Fruit fly (Drosophila melanogaster): Measurements from ENCODE around the gene CG3397.

CG3397 gene

DNA sequence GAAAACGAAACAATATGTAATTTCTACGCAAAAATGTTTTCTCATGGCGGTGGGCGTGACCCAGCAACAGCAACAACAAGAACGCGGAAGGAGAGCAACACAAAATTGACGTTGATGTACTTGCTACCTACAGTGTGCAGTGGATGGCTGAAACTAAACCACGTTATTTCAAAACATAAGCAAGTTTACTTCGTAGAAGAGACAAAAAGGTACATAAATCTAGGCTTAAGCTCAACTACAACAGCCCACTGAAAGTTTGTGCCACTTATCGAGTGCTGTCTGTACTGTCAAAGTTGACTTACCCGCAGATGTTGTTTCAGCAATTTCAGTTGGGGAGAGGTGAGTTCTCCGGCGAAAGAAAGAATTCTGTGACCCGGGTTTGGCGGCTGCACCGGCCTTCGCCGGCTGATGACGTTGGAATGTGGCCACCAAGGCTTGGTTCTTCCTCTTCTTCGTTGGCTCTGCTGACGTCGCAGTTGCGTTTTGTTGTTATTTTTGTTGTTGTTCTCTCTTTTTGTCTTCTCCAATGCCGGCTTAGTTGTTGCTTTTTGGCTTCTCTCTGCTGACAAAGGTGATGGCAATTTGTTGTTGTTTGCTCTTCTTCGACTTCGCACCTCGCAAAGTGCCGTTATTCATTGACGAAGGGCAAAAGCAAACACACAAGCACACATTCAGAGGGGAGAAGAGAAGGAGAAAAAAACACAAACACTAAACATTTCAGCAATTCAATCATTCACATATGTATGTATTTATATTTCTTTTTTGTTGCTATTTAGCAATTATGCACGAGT lies 37.1 kb downstream of the CG3397 start (continued):
- TF ChIP-seq Ada2b (GFP tag; IDR thresholded peaks at IDR 0.05) (0 out of 2 replicates have a peak, but pooled peaks have one; percentile 17), sqz (GFP tag; optimal IDR thresholded peaks at IDR 0.05) (peak; percentile 16), Sox102F (GFP tag; optimal IDR thresholded peaks at IDR 0.05) (peak; percentile 3), CG7839 (tag; optimal IDR thresholded peaks at IDR 0.05) (peak; percentile 34), sd (tag; optimal IDR thresholded peaks at IDR 0.05) (peak; percentile 74), Hmr (GFP tag; optimal IDR thresholded peaks at IDR 0.05) (peak; percentile 26), E2f2 (GFP tag; IDR thresholded peaks at IDR 0.05) (peak; percentile 7; the same call in 1 of the 2 replicates), ato (GFP tag; IDR thresholded peaks at IDR 0.05; ENCODE audit: partially characterized antibody) (no peak), tgo (GFP tag; IDR thresholded peaks at IDR 0.05) (0 out of 3 replicates have a peak, but pooled peaks have one; percentile 15), E2f1 (GFP tag; IDR thresholded peaks at IDR 0.05) (peak; percentile 42; the same call in 1 of the 2 replicates), sens (GFP tag) (peak; percentile 57), Hsf (GFP tag; optimal IDR thresholded peaks at IDR 0.05) (peak; percentile 6), dpn (GFP tag; optimal IDR thresholded peaks at IDR 0.05) (peak in 1 of 2 experiments; percentile 29), CG3281 (GFP tag; optimal IDR thresholded peaks at IDR 0.05) (peak; percentile 38), Antp (GFP tag; optimal IDR thresholded peaks at IDR 0.05) (peak; percentile 23), chm (GFP tag; IDR thresholded peaks at IDR 0.05) (no peak), chn (GFP tag; optimal IDR thresholded peaks at IDR 0.05) (peak; percentile 18), mam (GFP tag; optimal IDR thresholded peaks at IDR 0.05) (peak; percentile 7), Aef1 (GFP tag; IDR thresholded peaks at IDR 0.05) (peak; percentile 33; the same call in 2 of the 3 replicates), bcd (GFP tag; optimal IDR thresholded peaks at IDR 0.05) (peak; percentile 22), ind (GFP tag; optimal IDR thresholded peaks at IDR 0.05) (peak; percentile 19), bsh (GFP tag; optimal IDR thresholded peaks at IDR 0.05) (peak in 1 of 2 experiments; percentile 19), kni (GFP tag; optimal IDR thresholded peaks at IDR 0.05) (peak; percentile 46), CG2712 (tag; optimal IDR thresholded peaks at IDR 0.05) (no peak), CG32767 (GFP tag; IDR thresholded peaks at IDR 0.05) (0 out of 2 replicates have a peak, but pooled peaks have one; percentile 25), CG11504 (tag; optimal IDR thresholded peaks at IDR 0.05) (peak; percentile 29), CG11093 (GFP tag; IDR thresholded peaks at IDR 0.05) (no peak), tll (GFP tag; optimal IDR thresholded peaks at IDR 0.05) (peak in 1 of 2 experiments; percentile 86), grau (tag; optimal IDR thresholded peaks at IDR 0.05) (peak; percentile 84), oc (tag; optimal IDR thresholded peaks at IDR 0.05) (no peak), prd (optimal IDR thresholded peaks at IDR 0.05) (no peak), prd (GFP tag; IDR thresholded peaks at IDR 0.05) (peak; percentile 56; the same call in 2 of the 3 replicates), CG8290 (GFP tag; optimal IDR thresholded peaks at IDR 0.05) (no peak), CG8290 (tag; optimal IDR thresholded peaks at IDR 0.05) (peak in 1 of 2 experiments; percentile 73), CG1603 (tag; optimal IDR thresholded peaks at IDR 0.05) (peak; percentile 46), Rfx (GFP tag; IDR thresholded peaks at IDR 0.05) (peak; percentile 64), CG18599 (GFP tag; optimal IDR thresholded peaks at IDR 0.05) (peak; percentile 34), slbo (GFP tag; IDR thresholded peaks at IDR 0.05) (peak; percentile 59), CG1024 (GFP tag; IDR thresholded peaks at IDR 0.05) (0 out of 2 replicates have a peak, but pooled peaks have one; percentile 5), CG16863 (GFP tag; optimal IDR thresholded peaks at IDR 0.05) (peak; percentile 23), unpg (GFP tag; optimal IDR thresholded peaks at IDR 0.05) (peak; percentile 27), Hr51 (GFP tag; optimal IDR thresholded peaks at IDR 0.05) (peak in 1 of 2 experiments; percentile 22), sens-2 (GFP tag; IDR thresholded peaks at IDR 0.05) (no peak), CG32532 (GFP tag; IDR thresholded peaks at IDR 0.05) (peak; percentile 49), ci (GFP tag; IDR thresholded peaks at IDR 0.05) (peak; percentile 27; the same call in 2 of the 3 replicates), nmo (GFP tag; optimal IDR thresholded peaks at IDR 0.05) (peak; percentile 4), CG12769 (tag; optimal IDR thresholded peaks at IDR 0.05) (peak; percentile 18), sisA (GFP tag; IDR thresholded peaks at IDR 0.05) (peak; percentile 43)
